Worm (Caenorhabditis elegans) whole organism, late embryonic: ENCODE data around the gene Y39E4B.6.

Experiments used
- elt-2 ChIP-seq: sonication (generic microtip); optimal IDR thresholded peaks from 2 replicates; lab custom pipeline; 2016; ENCODE audit warnings: missing genetic modification reagents, missing genetic modification characterization, missing compliant biosample characterization
- hlh-13 ChIP-seq: fragments of 200-800 bp; sonication (Bioruptor generic); optimal IDR thresholded peaks from 2 replicates; lab custom pipeline; 2018; ENCODE audit warnings: mild to moderate bottlenecking, missing genetic modification characterization, missing compliant biosample characterization
- nfya-1 ChIP-seq: sonication (generic microtip); optimal IDR thresholded peaks from 2 replicates; lab custom pipeline; 2017; ENCODE audit warnings: missing genetic modification characterization, mild to moderate bottlenecking, missing compliant biosample characterization, antibody characterized with exemption, moderate library complexity
- unc-86 ChIP-seq: sonication (generic microtip); optimal IDR thresholded peaks from 2 replicates; lab custom pipeline; 2016; ENCODE audit warnings: missing genetic modification characterization, missing compliant biosample characterization

DNA sequence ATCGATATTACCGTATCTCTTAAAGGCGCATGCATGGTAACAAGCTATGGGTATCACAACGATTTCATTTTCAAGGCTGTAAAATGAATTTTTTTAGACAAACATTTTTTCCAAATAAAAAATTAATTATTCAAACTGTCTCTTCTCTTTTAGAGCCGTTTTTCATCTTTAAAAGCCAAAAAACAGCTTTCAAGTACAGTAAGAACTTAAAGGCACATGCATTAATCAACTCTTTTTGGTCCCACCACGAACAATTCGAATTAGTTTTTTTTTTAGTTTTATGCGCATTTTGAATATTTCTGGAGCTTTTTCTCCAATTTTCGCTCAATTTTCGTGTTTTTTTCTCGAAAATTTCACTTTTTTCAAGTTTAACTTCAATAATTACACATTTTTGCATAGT, 33.9 kb downstream of the Y39E4B.6 start:
- TF ChIP-seq unc-86 (tag; lab: Kevin White, UChicago) (no peak), elt-2 (tag; lab: Kevin White, UChicago) (no peak), nfya-1 (no peak), hlh-13 (no peak)
